Worm (Caenorhabditis elegans) whole organism, L4/young adult: Measurements from ENCODE around the gene pyt-1.

Source experiments
- W03F9.2 ChIP-seq: fragments of 150-350 bp; optimal IDR thresholded peaks from 2 replicates; lab custom pipeline; 2014; ENCODE audit warnings: missing biosample characterization, missing genetic modification characterization
- dao-5 ChIP-seq: sonication (generic microtip); optimal IDR thresholded peaks from 2 replicates; lab custom pipeline; 2016; ENCODE audit warnings: missing genotype, missing genetic modification characterization, moderate library complexity, missing compliant biosample characterization
- him-1 ChIP-seq: sonication (generic microtip); optimal IDR thresholded peaks from 2 replicates; lab custom pipeline; 2016; ENCODE audit warnings: missing genotype, missing genetic modification reagents, missing genetic modification characterization, missing compliant biosample characterization

DNA sequence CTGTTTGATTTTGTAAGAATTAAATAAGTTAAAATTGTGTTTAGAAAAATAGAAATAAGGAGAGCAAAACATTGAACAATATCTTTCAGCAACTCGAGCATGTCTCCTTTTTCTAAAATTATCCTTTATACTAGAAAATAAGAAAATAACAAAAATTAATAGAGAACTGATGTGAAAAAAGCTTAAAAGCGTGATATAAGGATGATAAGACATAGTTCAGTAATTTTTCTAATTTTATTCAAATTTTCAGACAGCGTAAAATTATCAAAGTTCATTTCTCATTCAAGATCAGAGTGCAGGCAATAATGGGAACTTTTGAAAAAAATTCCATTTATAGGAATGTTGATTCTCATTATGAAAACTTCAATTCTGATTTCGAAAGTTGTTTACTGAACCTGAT is 4.2 kb upstream of the pyt-1 start, which contains the start of gene str-182:
- TF ChIP-seq him-1 (no peak), dao-5 (tag; lab: Kevin White, UChicago) (no peak), W03F9.2 (no peak)
